Worm (Caenorhabditis elegans) whole organism, L2 larva: ENCODE measurements around the gene epg-9.

Source experiments
- C34F6.9 ChIP-seq: fragments of 150-350 bp; optimal IDR thresholded peaks from 2 replicates; lab custom pipeline; 2014; ENCODE audit warnings: missing biosample characterization, missing genetic modification characterization
- F13H6.1 ChIP-seq: sonication (generic microtip); optimal IDR thresholded peaks from 2 replicates; lab custom pipeline; 2016; ENCODE audit warnings: missing genetic modification characterization, missing compliant biosample characterization
- R02D3.7 ChIP-seq: fragments of 150-350 bp; optimal IDR thresholded peaks from 2 replicates; lab custom pipeline; 2014; ENCODE audit warnings: missing biosample characterization, missing genetic modification characterization
- ZK546.5 ChIP-seq: sonication (generic microtip); optimal IDR thresholded peaks from 2 replicates; lab custom pipeline; 2017; ENCODE audit warnings: missing biosample characterization, missing genetic modification characterization
- alr-1 ChIP-seq: fragments of 150-350 bp; optimal IDR thresholded peaks from 2 replicates; lab custom pipeline; 2014; ENCODE audit warnings: missing biosample characterization, missing genetic modification characterization
- ama-1 ChIP-seq: fragments of 150-350 bp; optimal IDR thresholded peaks from 2 replicates; lab custom pipeline; 2018; ENCODE audit warnings: inconsistent platforms
- ceh-16 ChIP-seq: fragments of 150-350 bp; optimal IDR thresholded peaks from 2 replicates; lab custom pipeline; 2014; ENCODE audit warnings: missing biosample characterization, missing genetic modification characterization
- ceh-82 ChIP-seq: fragments of 150-350 bp; optimal IDR thresholded peaks from 2 replicates; lab custom pipeline; 2014; ENCODE audit warnings: missing biosample characterization, missing genetic modification characterization
- crh-2 ChIP-seq: sonication (generic microtip); optimal IDR thresholded peaks from 2 replicates; lab custom pipeline; 2017; ENCODE audit warnings: missing biosample characterization, missing genetic modification characterization
- dmd-4 ChIP-seq: sonication (generic microtip); optimal IDR thresholded peaks from 2 replicates; lab custom pipeline; 2017; ENCODE audit warnings: missing biosample characterization, missing genetic modification characterization
- egl-27 ChIP-seq: sonication (generic microtip); optimal IDR thresholded peaks from 3 replicates; lab custom pipeline; 2017; ENCODE audit warnings: missing biosample characterization, missing genetic modification reagents, missing genetic modification characterization
- elt-1 ChIP-seq: fragments of 150-350 bp; optimal IDR thresholded peaks from 2 replicates; lab custom pipeline; 2014; ENCODE audit warnings: missing biosample characterization, missing genetic modification characterization
- elt-3 ChIP-seq: sonication (generic microtip); optimal IDR thresholded peaks from 2 replicates; lab custom pipeline; 2017; ENCODE audit warnings: missing biosample characterization, missing genetic modification characterization
- fos-1 ChIP-seq: fragments of 150-350 bp; optimal IDR thresholded peaks from 2 replicates; lab custom pipeline; 2014; ENCODE audit warnings: missing biosample characterization, missing genetic modification characterization
- gmeb-1 ChIP-seq: fragments of 150-350 bp; optimal IDR thresholded peaks from 2 replicates; lab custom pipeline; 2014; ENCODE audit warnings: missing biosample characterization, missing genetic modification characterization
- lin-11 ChIP-seq: fragments of 150-350 bp; sonication (generic microtip); optimal IDR thresholded peaks from 2 replicates; lab custom pipeline; 2014; ENCODE audit warnings: missing biosample characterization, missing genetic modification characterization, inconsistent platforms, mixed read lengths
- lin-13 ChIP-seq: fragments of 150-350 bp; optimal IDR thresholded peaks from 2 replicates; lab custom pipeline; 2014; ENCODE audit warnings: missing biosample characterization, missing genetic modification reagents, missing genetic modification characterization
- lin-39 ChIP-seq: fragments of 150-350 bp; optimal IDR thresholded peaks from 2 replicates; lab custom pipeline; 2014; ENCODE audit warnings: missing biosample characterization, missing genetic modification reagents, missing genetic modification characterization
- lsy-2 ChIP-seq, 2 experiments: fragments of 150-350 bp in 1 of 2; sonication (generic microtip) in 1 of 2; optimal IDR thresholded peaks; 2 replicates each; lab custom pipeline; 2014 to 2017; ENCODE audit warnings: missing biosample characterization in 2 of 2, missing genetic modification characterization in 2 of 2
- mab-5 ChIP-seq: fragments of 150-350 bp; optimal IDR thresholded peaks from 2 replicates; lab custom pipeline; 2014; ENCODE audit warnings: missing biosample characterization, missing genetic modification characterization
- mbf-1 ChIP-seq: sonication (generic microtip); optimal IDR thresholded peaks from 2 replicates; lab custom pipeline; 2017; ENCODE audit warnings: missing biosample characterization, missing genetic modification characterization
- mdl-1 ChIP-seq, 2 experiments: fragments of 150-350 bp in 1 of 2; sonication (generic microtip) in 1 of 2; optimal IDR thresholded peaks; 2 replicates each; lab custom pipeline; 2017; ENCODE audit warnings: missing biosample characterization in 2 of 2, missing genetic modification characterization in 2 of 2
- nhr-10 ChIP-seq: sonication (generic microtip); optimal IDR thresholded peaks from 2 replicates; lab custom pipeline; 2017; ENCODE audit warnings: missing biosample characterization, missing genetic modification characterization
- nhr-11 ChIP-seq: fragments of 150-350 bp; optimal IDR thresholded peaks from 2 replicates; lab custom pipeline; 2014; ENCODE audit warnings: missing biosample characterization, missing genetic modification characterization
- nhr-12 ChIP-seq: fragments of 150-350 bp; optimal IDR thresholded peaks from 2 replicates; lab custom pipeline; 2014; ENCODE audit warnings: missing biosample characterization, missing genetic modification characterization
- nhr-129 ChIP-seq: fragments of 150-350 bp; optimal IDR thresholded peaks from 2 replicates; lab custom pipeline; 2014; ENCODE audit warnings: missing biosample characterization, missing genetic modification characterization
- nhr-21 ChIP-seq: fragments of 150-350 bp; optimal IDR thresholded peaks from 2 replicates; lab custom pipeline; 2014; ENCODE audit warnings: missing biosample characterization, missing genetic modification characterization
- nhr-23 ChIP-seq: fragments of 150-350 bp; optimal IDR thresholded peaks from 2 replicates; lab custom pipeline; 2014; ENCODE audit warnings: missing biosample characterization, missing genetic modification reagents, missing genetic modification characterization
- nhr-6 ChIP-seq: fragments of 150-350 bp; optimal IDR thresholded peaks from 2 replicates; lab custom pipeline; 2014; ENCODE audit warnings: missing biosample characterization, missing genetic modification characterization
- nhr-77 ChIP-seq: fragments of 150-350 bp; optimal IDR thresholded peaks from 2 replicates; lab custom pipeline; 2014; ENCODE audit warnings: missing biosample characterization, missing genetic modification characterization
- peb-1 ChIP-seq: fragments of 150-350 bp; optimal IDR thresholded peaks from 2 replicates; lab custom pipeline; 2014; ENCODE audit warnings: missing biosample characterization, missing genetic modification characterization
- sem-4 ChIP-seq: fragments of 150-350 bp; optimal IDR thresholded peaks from 2 replicates; lab custom pipeline; 2014; ENCODE audit warnings: missing biosample characterization, missing genetic modification reagents, missing genetic modification characterization
- skn-1 ChIP-seq: sonication (generic microtip); optimal IDR thresholded peaks from 2 replicates; lab custom pipeline; 2017; ENCODE audit warnings: missing biosample characterization, missing genetic modification characterization
- sma-3 ChIP-seq: sonication (generic microtip); optimal IDR thresholded peaks from 2 replicates; lab custom pipeline; 2016; ENCODE audit warnings: missing genetic modification reagents, missing genetic modification characterization, missing compliant biosample characterization
- sma-9 ChIP-seq, 2 experiments: fragments of 150-350 bp in 1 of 2; sonication (generic microtip) in 1 of 2; optimal IDR thresholded peaks; 2 replicates each; lab custom pipeline; 2014 to 2016; ENCODE audit warnings: missing genetic modification characterization in 2 of 2, mild to moderate bottlenecking in 1 of 2, missing biosample characterization in 1 of 2, missing compliant biosample characterization in 1 of 2, missing genetic modification reagents in 1 of 2, moderate library complexity in 1 of 2
- snpc-4 ChIP-seq: fragments of 150-350 bp; optimal IDR thresholded peaks from 2 replicates; lab custom pipeline; 2014; ENCODE audit warnings: missing biosample characterization, missing genetic modification characterization
- unc-39 ChIP-seq: fragments of 150-350 bp; optimal IDR thresholded peaks from 2 replicates; lab custom pipeline; 2014; ENCODE audit warnings: missing biosample characterization, missing genetic modification characterization
- unc-55 ChIP-seq: fragments of 150-350 bp; sonication (generic microtip); optimal IDR thresholded peaks from 3 replicates; lab custom pipeline; 2014; ENCODE audit warnings: missing biosample characterization, missing genetic modification reagents, missing genetic modification characterization
- unc-62 ChIP-seq: fragments of 150-350 bp; optimal IDR thresholded peaks from 2 replicates; lab custom pipeline; 2014; ENCODE audit warnings: missing biosample characterization, missing genetic modification reagents, missing genetic modification characterization
- zag-1 ChIP-seq: fragments of 150-350 bp; optimal IDR thresholded peaks from 2 replicates; lab custom pipeline; 2014; ENCODE audit warnings: missing biosample characterization, missing genetic modification characterization
- ztf-1 ChIP-seq: fragments of 200-800 bp; sonication (Bioruptor generic); conservative IDR thresholded peaks from 2 replicates; pipeline ENCODE4 v1.3.6; 2022; ENCODE audit warnings: missing genetic modification characterization, missing compliant biosample characterization
- ztf-4 ChIP-seq: fragments of 150-350 bp; optimal IDR thresholded peaks from 2 replicates; lab custom pipeline; 2014; ENCODE audit warnings: missing biosample characterization, missing genetic modification characterization

epg-9 gene

DNA sequence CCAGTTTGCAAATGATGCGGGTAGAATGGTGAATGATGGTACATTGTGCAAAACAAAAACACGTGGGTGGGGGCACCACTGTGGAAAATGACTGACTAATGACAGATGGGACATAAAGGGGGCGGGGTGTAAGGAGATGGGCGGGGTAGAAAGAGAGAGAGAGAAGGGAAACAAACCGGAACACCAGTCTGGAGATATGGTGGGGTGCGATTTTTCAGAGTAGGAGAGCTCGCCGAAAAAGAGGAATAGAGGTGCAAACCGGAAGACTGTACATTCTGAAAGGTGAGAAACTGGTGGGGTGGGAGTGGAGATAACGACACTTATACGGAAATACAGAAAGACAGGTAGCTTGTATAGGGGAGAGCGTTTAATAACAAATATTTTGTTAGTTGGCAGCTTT lies 27.2 kb downstream of the epg-9 start, which contains the start of gene ngn-1:
Gene ngn-1 (minus strand): TSS at position 101 of the 400 bp plus-strand sequence.
- no peak for TF ChIP-seq zag-1 (tag; lab: Kevin White, UChicago)
- no peak for TF ChIP-seq crh-2 (tag; lab: Kevin White, UChicago)
- TF ChIP-seq skn-1 (tag; lab: Kevin White, UChicago), result no peak
- TF ChIP-seq peb-1, result no peak
- no peak for TF ChIP-seq nhr-21 (tag; lab: Kevin White, UChicago)
- TF ChIP-seq nhr-6 (tag; lab: Kevin White, UChicago), result no peak
- TF ChIP-seq sma-3 (GFP tag; lab: Kevin White, UChicago), result no peak
- no peak for TF ChIP-seq fos-1 (tag; lab: Kevin White, UChicago)
- TF ChIP-seq nhr-23, result no peak
- no peak for TF ChIP-seq sma-9 (GFP tag; optimal IDR thresholded peaks at IDR 0.05; lab: Kevin White, UChicago)
- no peak for TF ChIP-seq sma-9 (tag; optimal IDR thresholded peaks at IDR 0.05; lab: Kevin White, UChicago)
- no peak for TF ChIP-seq R02D3.7
- TF ChIP-seq gmeb-1 (tag; lab: Kevin White, UChicago), result no peak
- TF ChIP-seq dmd-4 (tag; lab: Kevin White, UChicago), result no peak
- TF ChIP-seq ZK546.5 (tag; lab: Kevin White, UChicago), result no peak
- TF ChIP-seq sem-4 (tag; lab: Kevin White, UChicago), result no peak
- TF ChIP-seq unc-39 (tag; lab: Kevin White, UChicago), result no peak

- TF ChIP-seq ztf-1 (GFP tag; lab: Robert Waterston, UW), result no peak
Measured at ce11 chrIV:2630145-2630544, 29.2 kb downstream of the epg-9 start.

ce11 chrIV:2634992-2635391 lies 34.1 kb downstream of the epg-9 start:
- TF ChIP-seq dmd-4 (tag; lab: Kevin White, UChicago) (no peak), alr-1 (tag; lab: Kevin White, UChicago) (no peak), nhr-21 (tag; lab: Kevin White, UChicago) (no peak), F13H6.1 (tag; lab: Kevin White, UChicago) (no peak), lin-39 (tag; lab: Kevin White, UChicago) (no peak), nhr-23 (no peak)

DNA sequence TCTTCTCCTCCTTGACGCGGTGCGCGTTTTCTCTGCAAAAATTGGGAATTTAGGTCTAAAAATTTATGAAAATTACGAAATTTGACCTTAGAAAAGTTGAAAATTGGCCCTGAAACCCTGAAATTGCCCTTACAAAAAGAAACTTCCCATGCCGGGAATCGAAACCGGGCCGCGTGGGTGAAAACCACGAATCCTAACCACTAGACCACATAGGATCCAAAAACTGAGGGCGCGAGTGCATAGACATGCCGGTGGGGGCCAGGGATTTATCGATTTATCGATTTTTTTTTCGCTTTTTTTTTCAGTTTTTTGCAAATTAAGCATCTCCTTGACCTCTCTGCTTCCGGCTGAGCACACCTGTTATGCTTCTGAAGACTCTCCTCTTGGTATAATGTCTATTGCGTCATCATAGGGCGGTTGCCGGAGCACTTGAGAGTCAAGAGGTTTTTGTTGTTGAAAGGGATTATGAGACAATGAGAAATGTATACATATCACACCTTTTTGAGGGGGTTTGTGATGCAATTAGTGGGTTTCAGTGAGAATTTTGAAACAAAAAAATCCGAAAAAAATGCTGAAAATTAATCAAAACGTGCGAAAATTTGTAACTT lies 38.8 kb downstream of the epg-9 start:
- TF ChIP-seq gmeb-1 (tag; lab: Kevin White, UChicago) (peak; percentile 46), mdl-1 (tag; optimal IDR thresholded peaks at IDR 0.05; lab: Kevin White, UChicago) (no peak), nhr-12 (tag; lab: Kevin White, UChicago) (no peak), sma-3 (GFP tag; lab: Kevin White, UChicago) (peak; percentile 23), lin-11 (tag; lab: Kevin White, UChicago) (peak; percentile 22), dmd-4 (tag; lab: Kevin White, UChicago) (no peak), ZK546.5 (tag; lab: Kevin White, UChicago) (no peak), crh-2 (tag; lab: Kevin White, UChicago) (peak; percentile 17), nhr-77 (tag; lab: Kevin White, UChicago) (no peak), F13H6.1 (tag; lab: Kevin White, UChicago) (peak; percentile 18), lsy-2 (tag; optimal IDR thresholded peaks at IDR 0.05; lab: Kevin White, UChicago) (peak; percentile 41 to 50), unc-39 (tag; lab: Kevin White, UChicago) (no peak), ama-1 (lab: Kevin White, UChicago) (no peak), lin-13 (peak; percentile 1), alr-1 (tag; lab: Kevin White, UChicago) (no peak), C34F6.9 (tag; lab: Kevin White, UChicago) (peak; percentile 4), unc-55 (GFP tag; lab: Kevin White, UChicago) (peak; percentile 33), nhr-129 (tag; lab: Kevin White, UChicago) (peak; percentile 45), nhr-10 (tag; lab: Kevin White, UChicago) (no peak), sma-9 (GFP tag; optimal IDR thresholded peaks at IDR 0.05; lab: Kevin White, UChicago) (peak; percentile 16), sma-9 (tag; optimal IDR thresholded peaks at IDR 0.05; lab: Kevin White, UChicago) (no peak)
- TF ChIP-seq, all 48 proteins: peak for 11

DNA sequence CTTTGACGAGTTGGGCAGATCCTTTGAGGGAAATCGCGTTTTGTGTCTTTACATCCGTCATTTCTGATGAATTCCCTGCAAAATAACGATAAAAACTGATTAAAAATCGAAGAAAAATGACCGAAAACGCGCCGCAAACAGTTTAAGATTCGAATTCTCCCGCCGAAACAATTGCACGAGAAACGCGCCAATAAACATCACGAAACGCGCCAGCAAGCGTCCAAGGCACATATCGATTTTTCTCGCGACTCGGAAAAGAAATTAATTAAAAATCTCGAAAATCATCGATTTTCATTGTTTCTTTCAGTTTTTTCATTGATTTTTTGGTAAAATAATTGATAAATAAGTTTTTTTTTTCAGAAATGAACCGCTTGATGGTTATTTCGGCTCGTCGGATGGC lies 40.0 kb downstream of the epg-9 start, which contains the start of the genes mdf-2 and nduv-3:
Gene mdf-2 (minus strand): TSS at position 176 of the 400 bp plus-strand sequence.
Gene nduv-3 (plus strand): TSS at position 361 of the 400 bp plus-strand sequence.
- TF ChIP-seq ama-1 (lab: Kevin White, UChicago) (no peak), elt-3 (tag; lab: Kevin White, UChicago) (no peak), mab-5 (tag; lab: Kevin White, UChicago) (peak; percentile 75), zag-1 (tag; lab: Kevin White, UChicago) (no peak), crh-2 (tag; lab: Kevin White, UChicago) (peak; percentile 51), nhr-77 (tag; lab: Kevin White, UChicago) (peak; percentile 31), fos-1 (tag; lab: Kevin White, UChicago) (peak; percentile 33), ZK546.5 (tag; lab: Kevin White, UChicago) (peak; percentile 0), lin-39 (tag; lab: Kevin White, UChicago) (no peak), elt-1 (tag; lab: Kevin White, UChicago) (no peak), sma-3 (GFP tag; lab: Kevin White, UChicago) (peak; percentile 49), egl-27 (tag; lab: Kevin White, UChicago) (peak; percentile 44), mbf-1 (no peak), unc-62 (GFP tag; lab: Kevin White, UChicago) (no peak), nhr-11 (tag; lab: Kevin White, UChicago) (no peak), sem-4 (tag; lab: Kevin White, UChicago) (peak; percentile 38), snpc-4 (peak; percentile 0), sma-9 (GFP tag; optimal IDR thresholded peaks at IDR 0.05; lab: Kevin White, UChicago) (peak; percentile 70), sma-9 (tag; optimal IDR thresholded peaks at IDR 0.05; lab: Kevin White, UChicago) (no peak), ceh-82 (no peak), ceh-16 (tag; lab: Kevin White, UChicago) (no peak), ztf-4 (tag; lab: Kevin White, UChicago) (no peak), nhr-129 (tag; lab: Kevin White, UChicago) (peak; percentile 62)
